Fruit fly (Drosophila melanogaster) whole organism, embryonic: ENCODE measurements around the gene CaMKI.

Source experiments
- Ada2b ChIP-seq: fragments of 200-800 bp; sonication (Bioruptor generic); IDR thresholded peaks from 2 replicates; pipeline ENCODE4 v1.3.6; 2022; ENCODE audit warnings: missing biosample characterization, missing genetic modification characterization
- Adf1 ChIP-seq: fragments of 200-800 bp; sonication (Bioruptor generic); IDR thresholded peaks from 2 replicates; pipeline ENCODE4 v1.3.6; 2022; ENCODE audit warnings: missing biosample characterization, missing genetic modification characterization
- Atf3 ChIP-seq: fragments of 200-800 bp; sonication (Bioruptor generic); optimal IDR thresholded peaks from 3 replicates; lab custom pipeline; 2016; ENCODE audit warnings: missing biosample characterization, missing genetic modification characterization
- B-H2 ChIP-seq: fragments of 200-800 bp; sonication (Bioruptor generic); optimal IDR thresholded peaks from 2 replicates; lab custom pipeline; 2018; ENCODE audit warnings: missing biosample characterization, mild to moderate bottlenecking, missing genetic modification characterization
- CG10366 ChIP-seq: fragments of 200-800 bp; sonication (Bioruptor generic); IDR thresholded peaks from 2 replicates; pipeline ENCODE4 v1.3.6; 2022; ENCODE audit warnings: missing biosample characterization, missing genetic modification characterization
- CG11398 ChIP-seq: fragments of 200-800 bp; sonication (Bioruptor generic); optimal IDR thresholded peaks from 2 replicates; lab custom pipeline; 2016; ENCODE audit warnings: missing biosample characterization, missing genetic modification characterization
- CG11504 ChIP-seq: fragments of 200-800 bp; sonication (Bioruptor generic); optimal IDR thresholded peaks from 3 replicates; lab custom pipeline; 2019; ENCODE audit warnings: missing biosample characterization, mild to moderate bottlenecking, missing genetic modification characterization, moderate library complexity
- CG11723 ChIP-seq: fragments of 200-800 bp; sonication (Bioruptor generic); optimal IDR thresholded peaks from 2 replicates; lab custom pipeline; 2017; ENCODE audit warnings: missing biosample characterization, mild to moderate bottlenecking, missing genetic modification characterization
- CG14710 ChIP-seq: fragments of 200-800 bp; sonication (Bioruptor generic); optimal IDR thresholded peaks from 3 replicates; lab custom pipeline; 2019; ENCODE audit warnings: missing biosample characterization, mild to moderate bottlenecking, missing genetic modification characterization, moderate library complexity
- CG17359 ChIP-seq: fragments of 200-800 bp; sonication (Bioruptor generic); optimal IDR thresholded peaks from 3 replicates; lab custom pipeline; 2018; ENCODE audit warnings: missing biosample characterization, mild to moderate bottlenecking, missing genetic modification characterization, moderate library complexity
- CG17802 ChIP-seq: fragments of 200-800 bp; sonication (Bioruptor generic); optimal IDR thresholded peaks from 2 replicates; lab custom pipeline; 2018; ENCODE audit warnings: missing biosample characterization, mild to moderate bottlenecking, missing genetic modification characterization, moderate library complexity
- CG2199 ChIP-seq: fragments of 200-800 bp; sonication (Bioruptor generic); IDR thresholded peaks from 3 replicates; pipeline ENCODE4 v1.3.6; 2022; ENCODE audit warnings: missing biosample characterization, missing genetic modification characterization
- CG3281 ChIP-seq: fragments of 200-800 bp; sonication (Bioruptor generic); optimal IDR thresholded peaks from 3 replicates; lab custom pipeline; 2017; ENCODE audit warnings: missing biosample characterization, mild to moderate bottlenecking, missing genetic modification characterization
- CG34224 ChIP-seq: fragments of 200-800 bp; sonication (Bioruptor generic); IDR thresholded peaks from 3 replicates; pipeline ENCODE4 v1.3.6; 2022; ENCODE audit warnings: missing biosample characterization, missing genetic modification characterization; ENCODE audit not compliant: partially characterized antibody
- CG6654 ChIP-seq: fragments of 200-800 bp; sonication (Bioruptor generic); optimal IDR thresholded peaks from 2 replicates; lab custom pipeline; 2017; ENCODE audit warnings: missing biosample characterization, mild to moderate bottlenecking, missing genetic modification characterization
- CG8290 ChIP-seq, 3 experiments: fragments of 200-800 bp; sonication (Bioruptor generic); optimal IDR thresholded peaks; 2 replicates each; lab custom pipeline; 2016 to 2019; ENCODE audit warnings: missing biosample characterization in 3 of 3, missing genetic modification characterization in 3 of 3, mild to moderate bottlenecking in 2 of 3, moderate library complexity in 1 of 3
- CTCF ChIP-seq: fragments of 200-800 bp; sonication (Bioruptor generic); optimal IDR thresholded peaks from 2 replicates; lab custom pipeline; 2017; ENCODE audit warnings: missing biosample characterization, mild to moderate bottlenecking, missing genetic modification characterization, moderate library complexity
- Dbx ChIP-seq: fragments of 200-800 bp; sonication (Bioruptor generic); IDR thresholded peaks from 3 replicates; pipeline ENCODE4 v1.3.6; 2022; ENCODE audit warnings: missing biosample characterization, missing genetic modification characterization
- Dfd ChIP-seq, 2 experiments: fragments of >200 bp; optimal IDR thresholded peaks; 2 replicates each; lab custom pipeline; 2017; ENCODE audit warnings: missing biosample characterization in 2 of 2, missing genetic modification characterization in 2 of 2
- Hr78 ChIP-seq, 2 experiments: fragments of 200-800 bp in 1 of 2; fragments of >200 bp in 1 of 2; sonication (Bioruptor generic) in 1 of 2; optimal IDR thresholded peaks; 2 replicates each; lab custom pipeline; 2017 to 2019; ENCODE audit warnings: missing biosample characterization in 2 of 2, missing genetic modification characterization in 2 of 2, mild to moderate bottlenecking in 1 of 2, moderate library complexity in 1 of 2
- Jarid2 ChIP-seq: fragments of 200-800 bp; sonication (Bioruptor generic); optimal IDR thresholded peaks from 3 replicates; lab custom pipeline; 2017; ENCODE audit warnings: mild to moderate bottlenecking, missing biosample characterization, missing genetic modification reagents, missing genetic modification characterization
- Lhr ChIP-seq: fragments of 200-800 bp; sonication (Bioruptor generic); optimal IDR thresholded peaks from 3 replicates; lab custom pipeline; 2017; ENCODE audit warnings: mild to moderate bottlenecking, missing biosample characterization, missing genetic modification reagents, missing genetic modification characterization
- MBD-R2 ChIP-seq: fragments of 200-800 bp; sonication (Bioruptor generic); IDR thresholded peaks from 2 replicates; pipeline ENCODE4 v1.3.6; 2022; ENCODE audit warnings: missing biosample characterization, missing genetic modification characterization
- Med ChIP-seq: fragments of 200-800 bp; sonication (Bioruptor generic); peaks from one replicate; lab custom pipeline; 2016; ENCODE audit warnings: missing biosample characterization, missing genetic modification characterization, mild to moderate bottlenecking, inconsistent platforms, moderate library complexity
- NC2α ChIP-seq: fragments of 200-800 bp; sonication (Bioruptor generic); optimal IDR thresholded peaks from 2 replicates; lab custom pipeline; 2016; ENCODE audit warnings: missing biosample characterization, missing genetic modification characterization
- Oli ChIP-seq: fragments of 200-800 bp; sonication (Bioruptor generic); optimal IDR thresholded peaks from 2 replicates; lab custom pipeline; 2018; ENCODE audit warnings: missing biosample characterization, mild to moderate bottlenecking, missing genetic modification characterization, moderate library complexity
- Taf1 ChIP-seq: fragments of 200-800 bp; sonication (Bioruptor generic); IDR thresholded peaks from 2 replicates; pipeline ENCODE4 v1.3.6; 2022; ENCODE audit warnings: missing biosample characterization, missing genetic modification characterization
- Xbp1 ChIP-seq: fragments of 200-800 bp; sonication (Bioruptor generic); optimal IDR thresholded peaks from 3 replicates; lab custom pipeline; 2016; ENCODE audit warnings: missing biosample characterization, mild to moderate bottlenecking, missing genetic modification characterization
- ato ChIP-seq: fragments of 200-800 bp; sonication (Bioruptor generic); IDR thresholded peaks from 2 replicates; pipeline ENCODE4 v1.3.6; 2022; ENCODE audit warnings: missing biosample characterization, missing genetic modification characterization; ENCODE audit not compliant: partially characterized antibody
- bcd ChIP-seq: fragments of 200-800 bp; sonication (Bioruptor generic); optimal IDR thresholded peaks from 2 replicates; lab custom pipeline; 2017; ENCODE audit warnings: missing biosample characterization, mild to moderate bottlenecking, missing genetic modification characterization
- bsh ChIP-seq, 2 experiments: fragments of 200-800 bp; sonication (Bioruptor generic); optimal IDR thresholded peaks; 2 replicates each; lab custom pipeline; 2017 to 2018; ENCODE audit warnings: mild to moderate bottlenecking in 2 of 2, missing biosample characterization in 2 of 2, missing genetic modification characterization in 2 of 2, moderate library complexity in 1 of 2
- btn ChIP-seq: fragments of 200-800 bp; sonication (Bioruptor generic); optimal IDR thresholded peaks from 2 replicates; lab custom pipeline; 2016; ENCODE audit warnings: missing biosample characterization, missing genetic modification characterization
- chm ChIP-seq: fragments of 200-800 bp; sonication (Bioruptor generic); IDR thresholded peaks from 2 replicates; pipeline ENCODE4 v1.3.6; 2022; ENCODE audit warnings: missing biosample characterization, missing genetic modification characterization
- corto ChIP-seq: fragments of 200-800 bp; sonication (Bioruptor generic); optimal IDR thresholded peaks from 2 replicates; lab custom pipeline; 2016; ENCODE audit warnings: missing biosample characterization, mild to moderate bottlenecking, missing genetic modification characterization, moderate library complexity
- dpn ChIP-seq, 2 experiments: fragments of 200-800 bp; sonication (Bioruptor generic); optimal IDR thresholded peaks; 3 replicates each; lab custom pipeline; 2016; ENCODE audit warnings: missing biosample characterization in 2 of 2, missing genetic modification characterization in 2 of 2
- fd64A ChIP-seq: fragments of 200-800 bp; sonication (Bioruptor generic); optimal IDR thresholded peaks from 3 replicates; lab custom pipeline; 2018; ENCODE audit warnings: missing biosample characterization, mild to moderate bottlenecking, missing genetic modification characterization
- gem ChIP-seq: fragments of 200-800 bp; sonication (Bioruptor generic); optimal IDR thresholded peaks from 2 replicates; lab custom pipeline; 2019; ENCODE audit warnings: missing biosample characterization, mild to moderate bottlenecking, missing genetic modification characterization, moderate library complexity
- hth ChIP-seq: fragments of >200 bp; optimal IDR thresholded peaks from 2 replicates; lab custom pipeline; 2017; ENCODE audit warnings: inconsistent platforms
- luna ChIP-seq: fragments of 200-800 bp; sonication (Bioruptor generic); optimal IDR thresholded peaks from 2 replicates; lab custom pipeline; 2016; ENCODE audit warnings: missing biosample characterization, missing genetic modification characterization
- mld ChIP-seq: fragments of 200-800 bp; sonication (Bioruptor generic); IDR thresholded peaks from 3 replicates; pipeline ENCODE4 v1.3.6; 2022; ENCODE audit warnings: missing biosample characterization, missing genetic modification characterization; ENCODE audit not compliant: partially characterized antibody
- nerfin-2 ChIP-seq: fragments of 200-800 bp; sonication (Bioruptor generic); IDR thresholded peaks from 2 replicates; pipeline ENCODE4 v1.3.6; 2022; ENCODE audit warnings: missing biosample characterization, missing genetic modification characterization; ENCODE audit not compliant: partially characterized antibody
- nom ChIP-seq: fragments of 200-800 bp; sonication (Bioruptor generic); optimal IDR thresholded peaks from 2 replicates; lab custom pipeline; 2017; ENCODE audit warnings: missing biosample characterization, missing genetic modification characterization, mild to moderate bottlenecking, moderate library complexity, missing genetic modification reagents
- org-1 ChIP-seq: fragments of 200-800 bp; sonication (Bioruptor generic); optimal IDR thresholded peaks from 2 replicates; lab custom pipeline; 2017; ENCODE audit warnings: missing biosample characterization, missing genetic modification characterization
- ranshi ChIP-seq: fragments of 200-800 bp; sonication (Bioruptor generic); IDR thresholded peaks from 2 replicates; pipeline ENCODE4 v1.3.6; 2022; ENCODE audit warnings: missing biosample characterization, missing genetic modification characterization
- row ChIP-seq: fragments of 200-800 bp; sonication (Bioruptor generic); IDR thresholded peaks from 3 replicates; pipeline ENCODE4 v1.3.6; 2022; ENCODE audit warnings: missing biosample characterization, missing genetic modification characterization
- run ChIP-seq: fragments of 200-800 bp; sonication (Bioruptor generic); optimal IDR thresholded peaks from 3 replicates; lab custom pipeline; 2018; ENCODE audit warnings: missing biosample characterization, mild to moderate bottlenecking, missing genetic modification characterization
- ssp ChIP-seq: fragments of 200-800 bp; sonication (Bioruptor generic); IDR thresholded peaks from 2 replicates; pipeline ENCODE4 v1.3.6; 2022; ENCODE audit warnings: missing biosample characterization, missing genetic modification characterization
- tna ChIP-seq: fragments of 200-800 bp; sonication (Bioruptor generic); IDR thresholded peaks from 2 replicates; pipeline ENCODE4 v1.3.6; 2022; ENCODE audit warnings: missing biosample characterization, missing genetic modification characterization; ENCODE audit not compliant: partially characterized antibody

Gene CaMKI

dm6 chr4:445113-445718 lies at the start of gene CaMKI (continued):
- TF ChIP-seq NC2α (GFP tag; lab: Kevin White, UChicago) (no peak), CG17802 (tag; lab: Kevin White, UChicago) (peak; percentile 95), ato (GFP tag; lab: Robert Waterston, UW) (no peak), MBD-R2 (no peak), org-1 (GFP tag; lab: Kevin White, UChicago) (no peak), fd64A (GFP tag; lab: Kevin White, UChicago) (no peak), CG8290 (GFP tag; optimal IDR thresholded peaks at IDR 0.05; lab: Kevin White, UChicago) (peak; percentile 14), CG8290 (tag; optimal IDR thresholded peaks at IDR 0.05; lab: Kevin White, UChicago) (peak; percentile 4 to 12), chm (no peak), B-H2 (no peak), tna (GFP tag; lab: Robert Waterston, UW) (no peak), Ada2b (no peak), corto (GFP tag; lab: Kevin White, UChicago) (no peak), CG6654 (GFP tag; lab: Kevin White, UChicago) (no peak), Xbp1 (no peak), Dfd (GFP tag; optimal IDR thresholded peaks at IDR 0.05; lab: Kevin White, UChicago) (peak in 1 of 2 experiments; percentile 58), nerfin-2 (GFP tag; lab: Robert Waterston, UW) (no peak), row (peak; percentile 75), CTCF (GFP tag; lab: Kevin White, UChicago) (no peak), CG17359 (tag; lab: Kevin White, UChicago) (no peak), Atf3 (GFP tag; lab: Kevin White, UChicago) (no peak), gem (tag; lab: Kevin White, UChicago) (no peak), CG3281 (no peak), CG11723 (peak; percentile 66), hth (lab: Kevin White, UChicago) (no peak), Dbx (GFP tag; lab: Robert Waterston, UW) (no peak), run (tag; lab: Kevin White, UChicago) (no peak), dpn (GFP tag; optimal IDR thresholded peaks at IDR 0.05; lab: Kevin White, UChicago) (no peak), CG34224 (GFP tag; lab: Robert Waterston, UW) (no peak), CG14710 (tag; lab: Kevin White, UChicago) (peak; percentile 5)

DNA sequence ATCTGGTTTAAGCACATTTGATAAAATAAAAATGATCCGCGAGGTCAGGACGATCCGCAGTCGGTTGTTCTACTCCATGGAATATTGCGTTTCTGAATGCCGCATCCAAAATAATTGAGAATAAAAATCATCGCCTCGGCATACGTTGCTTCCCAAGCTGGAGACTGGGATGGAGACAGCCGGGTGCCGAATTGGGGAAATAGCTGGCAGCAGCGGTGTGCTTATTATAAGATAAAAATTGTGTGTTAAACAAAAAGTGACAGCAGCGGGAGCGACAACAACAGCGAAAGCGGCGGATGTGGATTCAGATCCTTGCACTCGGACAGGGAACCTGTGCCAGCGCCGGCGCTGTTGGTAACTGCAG lies 49.8 kb upstream of the CaMKI start, which contains the start of gene dati:
TSS of gene dati (minus strand) at position 101 of the 364 bp plus-strand sequence.
- no peak for TF ChIP-seq Taf1
- TF ChIP-seq ssp: no peak
- TF ChIP-seq Med (GFP tag; lab: Kevin White, UChicago): peak; percentile 14
- TF ChIP-seq CG2199 (GFP tag; lab: Robert Waterston, UW): 0 out of 3 replicates have a peak, but pooled peaks have one; percentile 64

DNA sequence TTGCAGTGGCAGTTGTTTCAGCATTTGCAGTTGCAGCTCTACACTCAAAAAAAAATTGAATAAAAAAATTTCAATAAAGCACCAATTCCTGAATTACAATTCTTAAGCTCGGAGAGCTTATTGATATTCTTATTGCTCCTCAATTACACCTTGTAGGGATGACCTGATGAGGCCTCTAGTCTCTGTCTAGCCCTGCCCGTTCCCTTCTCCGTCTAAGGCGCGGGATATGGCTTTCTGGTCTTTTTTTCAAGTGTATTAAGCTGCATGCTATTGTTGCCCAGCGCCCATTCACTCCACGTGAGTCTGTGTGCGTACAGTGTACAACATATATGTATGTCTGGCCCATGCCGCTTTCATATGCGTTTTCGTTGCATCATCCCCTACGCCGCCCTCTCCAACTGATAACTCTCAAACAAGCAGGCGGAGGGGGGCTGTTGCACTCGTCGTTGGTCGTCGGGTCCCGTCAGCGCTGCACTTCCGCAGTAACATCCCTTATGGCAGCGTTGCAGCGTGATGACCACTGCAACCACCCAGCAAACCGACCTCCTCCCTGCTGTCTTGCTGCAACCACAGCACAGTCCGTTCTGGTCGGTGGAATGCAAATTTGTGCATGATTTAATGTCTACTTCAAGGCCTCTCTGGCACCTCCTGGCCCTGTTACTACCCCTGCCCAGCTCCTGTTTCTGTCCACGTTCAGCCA lies 49.3 kb upstream of the CaMKI start:
- TF ChIP-seq Jarid2 (GFP tag; lab: Kevin White, UChicago) (no peak), Hr78 (GFP tag; optimal IDR thresholded peaks at IDR 0.05; lab: Kevin White, UChicago) (no peak), ranshi (GFP tag; lab: Robert Waterston, UW) (no peak), bsh (GFP tag; optimal IDR thresholded peaks at IDR 0.05; lab: Kevin White, UChicago) (no peak), CG11504 (no peak), Adf1 (GFP tag; lab: Robert Waterston, UW) (no peak), nom (GFP tag; lab: Kevin White, UChicago) (no peak), CG11398 (GFP tag; lab: Kevin White, UChicago) (no peak), tna (GFP tag; lab: Robert Waterston, UW) (no peak), CG10366 (GFP tag; lab: Robert Waterston, UW) (no peak), mld (GFP tag; lab: Robert Waterston, UW) (no peak), Oli (tag; lab: Kevin White, UChicago) (no peak), bcd (GFP tag; lab: Kevin White, UChicago) (no peak), Lhr (GFP tag; lab: Kevin White, UChicago) (no peak), btn (GFP tag; lab: Kevin White, UChicago) (no peak), luna (no peak), Atf3 (GFP tag; lab: Kevin White, UChicago) (no peak)
